Worm (Caenorhabditis elegans): ENCODE results near the gene chil-16.

The chil-16 gene

DNA sequence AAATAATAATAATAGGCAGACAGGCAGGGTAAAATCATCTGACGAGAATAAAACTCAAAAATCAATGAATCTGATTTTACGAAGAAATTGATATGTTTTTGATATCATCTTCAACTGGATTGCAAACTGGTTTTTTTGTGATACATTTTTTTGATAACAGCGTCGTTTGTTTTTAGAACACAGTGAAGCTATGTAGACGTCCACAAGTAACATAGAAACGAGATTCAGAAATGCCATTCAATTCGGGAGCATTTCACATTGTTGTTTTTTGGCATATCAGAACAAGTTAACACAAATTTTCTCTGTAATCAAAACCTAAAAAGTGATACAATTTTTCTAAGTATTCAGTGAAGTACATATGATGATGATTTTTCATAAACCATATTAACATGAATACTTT is 3.5 kb downstream of the chil-16 start, which contains the start of gene chil-13:
Gene chil-13, minus strand, starts transcription at position 101 of the 400 bp plus-strand sequence.
- TF ChIP-seq nhr-237 (tag; optimal IDR thresholded peaks at IDR 0.05) (no peak), fkh-2 (tag; optimal IDR thresholded peaks at IDR 0.05) (no peak), ZK546.5 (tag; optimal IDR thresholded peaks at IDR 0.05) (no peak), ztf-11 (tag; optimal IDR thresholded peaks at IDR 0.05) (no peak), ama-1 (optimal IDR thresholded peaks at IDR 0.05) (no peak), zag-1 (tag; optimal IDR thresholded peaks at IDR 0.05) (no peak), aly-2 (tag; optimal IDR thresholded peaks at IDR 0.05) (no peak), tbx-2 (tag; optimal IDR thresholded peaks at IDR 0.05) (no peak), mdl-1 (tag; optimal IDR thresholded peaks at IDR 0.05) (no peak), ceh-16 (tag; optimal IDR thresholded peaks at IDR 0.05) (no peak), eor-1 (tag; optimal IDR thresholded peaks at IDR 0.05) (no peak)

DNA sequence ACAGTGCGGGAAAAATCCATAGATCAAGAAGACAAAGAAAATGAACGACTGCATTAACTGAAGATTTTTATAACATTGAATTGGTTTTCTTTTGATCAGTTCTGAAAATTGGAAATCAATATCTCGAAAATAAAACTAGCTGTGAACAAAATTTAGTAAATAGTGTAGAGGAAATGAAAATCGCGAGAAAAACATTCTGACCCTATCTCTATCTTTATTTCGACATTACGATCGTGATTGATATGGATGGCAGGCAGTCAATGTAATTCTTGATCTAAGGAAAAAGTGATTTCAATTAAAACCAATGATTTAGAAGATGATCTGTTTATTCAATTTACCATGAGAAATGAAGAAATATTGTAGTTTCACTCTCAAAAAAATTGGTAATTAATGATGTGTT is 5.7 kb downstream of the chil-16 start, which contains the start of gene kin-16:
Gene kin-16, minus strand, starts transcription at position 101 of the 400 bp plus-strand sequence.
- TF ChIP-seq mml-1 (tag; optimal IDR thresholded peaks at IDR 0.05) (no peak), eor-1 (tag; optimal IDR thresholded peaks at IDR 0.05) (no peak), nhr-23 (tag; optimal IDR thresholded peaks at IDR 0.05) (no peak), daf-12 (tag; optimal IDR thresholded peaks at IDR 0.05) (no peak), nhr-76 (tag; optimal IDR thresholded peaks at IDR 0.05) (no peak), elt-2 (tag; optimal IDR thresholded peaks at IDR 0.05) (no peak), elt-1 (tag; optimal IDR thresholded peaks at IDR 0.05) (no peak), ceh-28 (tag; optimal IDR thresholded peaks at IDR 0.05) (no peak), ZK546.5 (tag; optimal IDR thresholded peaks at IDR 0.05) (no peak), ztf-11 (tag; optimal IDR thresholded peaks at IDR 0.05) (no peak)

DNA sequence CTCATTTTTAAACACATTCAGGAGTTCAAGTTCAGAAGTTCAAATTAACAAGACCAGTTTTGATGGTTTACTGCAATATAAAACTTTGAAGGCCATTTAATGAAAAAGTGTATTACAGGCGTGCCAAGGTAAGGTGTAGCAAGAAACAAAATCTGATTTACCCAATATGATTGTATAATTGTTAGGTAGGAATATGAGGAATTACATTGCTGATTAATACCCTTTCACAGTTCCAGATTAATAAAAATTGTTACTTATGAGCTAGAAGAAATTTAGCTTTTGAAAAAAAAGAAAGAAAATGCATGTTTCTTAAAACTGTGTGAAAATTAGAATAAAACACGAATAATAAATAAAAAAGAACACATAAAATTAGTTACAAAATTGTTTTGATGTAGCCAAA is 8.1 kb downstream of the chil-16 start, which contains the start of gene kin-15:
Gene kin-15, minus strand, starts transcription at position 101 of the 400 bp plus-strand sequence.
- TF ChIP-seq R02D3.7 (tag; optimal IDR thresholded peaks at IDR 0.05): no peak
- no peak for TF ChIP-seq ceh-28 (tag; optimal IDR thresholded peaks at IDR 0.05)
- TF ChIP-seq nhr-11 (tag; optimal IDR thresholded peaks at IDR 0.05): no peak
- TF ChIP-seq fos-1 (tag; optimal IDR thresholded peaks at IDR 0.05): no peak
- TF ChIP-seq fkh-10 (GFP tag; optimal IDR thresholded peaks at IDR 0.05): no peak
- no peak for TF ChIP-seq fkh-2 (tag; optimal IDR thresholded peaks at IDR 0.05)
- no peak for TF ChIP-seq nhr-67 (tag; optimal IDR thresholded peaks at IDR 0.05)
- no peak for TF ChIP-seq nhr-76 (tag; optimal IDR thresholded peaks at IDR 0.05)
- no peak for TF ChIP-seq egl-27 (tag; optimal IDR thresholded peaks at IDR 0.05)
- TF ChIP-seq mml-1 (tag; optimal IDR thresholded peaks at IDR 0.05): no peak
- no peak for TF ChIP-seq unc-62 (GFP tag; optimal IDR thresholded peaks at IDR 0.05)
- no peak for TF ChIP-seq elt-1 (tag; optimal IDR thresholded peaks at IDR 0.05)
- TF ChIP-seq sea-2 (GFP tag; optimal IDR thresholded peaks at IDR 0.05): no peak
- TF ChIP-seq hmg-11 (tag; optimal IDR thresholded peaks at IDR 0.05): no peak

DNA sequence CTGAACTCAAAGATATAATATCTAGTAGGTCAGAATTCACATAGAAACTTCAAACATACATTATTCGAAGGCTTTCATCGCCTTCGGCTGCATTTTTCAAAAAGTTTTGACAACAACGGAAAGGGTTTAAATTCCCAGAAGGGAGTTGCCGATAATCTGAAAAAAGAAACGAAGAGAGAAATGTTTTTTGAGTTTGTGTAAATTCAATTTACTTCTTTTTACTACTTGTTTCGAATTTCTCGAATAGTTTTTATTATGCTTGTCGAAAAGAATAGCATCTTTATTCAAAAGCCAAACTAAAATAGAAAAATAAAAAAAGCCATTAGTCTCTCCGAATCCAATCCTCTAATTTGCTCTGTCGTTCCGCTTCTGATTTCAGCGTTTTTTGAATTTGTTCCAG is 10.6 kb downstream of the chil-16 start:
- peak; percentile 75 for TF ChIP-seq fkh-10 (GFP tag; optimal IDR thresholded peaks at IDR 0.05)
- no peak for TF ChIP-seq ztf-4 (tag; optimal IDR thresholded peaks at IDR 0.05)

DNA sequence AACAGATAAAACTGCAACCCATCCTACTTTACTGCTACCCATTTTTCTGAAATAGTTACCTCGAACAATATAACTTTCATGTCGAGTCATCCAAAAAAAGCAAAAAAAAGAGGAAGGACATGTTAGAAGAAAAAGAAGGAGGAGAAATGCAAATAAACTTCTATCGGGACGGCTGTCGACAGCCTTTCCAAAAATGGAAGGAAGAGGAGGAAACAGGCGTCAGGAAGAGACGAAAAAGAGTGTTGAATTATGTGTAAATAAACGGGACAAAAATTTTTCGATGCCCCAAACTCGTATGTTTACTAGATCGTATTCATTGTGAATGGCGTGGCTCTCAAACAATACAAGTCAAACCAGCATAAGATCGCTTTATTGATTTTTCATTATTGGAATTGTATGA is 14.1 kb downstream of the chil-16 start, which contains the start of gene M176.5:
Gene M176.5, minus strand, starts transcription at position 101 of the 400 bp plus-strand sequence.
- peak; percentile 5 for TF ChIP-seq hmg-11 (tag; optimal IDR thresholded peaks at IDR 0.05)
- TF ChIP-seq ceh-82 (tag; optimal IDR thresholded peaks at IDR 0.05): no peak
- peak; percentile 78 for TF ChIP-seq pha-4 (tag; optimal IDR thresholded peaks at IDR 0.05)

DNA sequence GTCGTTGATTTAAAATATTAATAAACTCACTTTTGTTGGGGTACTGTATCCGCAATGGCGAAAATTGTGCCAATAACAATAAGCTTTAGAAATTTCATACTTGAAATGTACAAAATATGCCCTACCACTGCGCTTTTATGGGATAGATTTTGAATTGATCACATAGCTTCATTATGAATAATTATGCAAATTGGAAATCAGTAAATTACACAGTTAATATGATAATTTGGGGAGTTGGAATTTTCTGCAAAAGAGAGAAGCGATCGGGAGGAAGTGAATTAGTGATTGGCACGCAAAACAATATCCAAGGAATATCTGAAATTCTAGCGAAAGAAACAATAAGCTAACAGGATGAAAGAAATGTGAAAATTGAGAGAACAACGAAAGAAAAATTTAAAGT is 15.7 kb downstream of the chil-16 start, which contains the start of gene M176.10:
Gene M176.10, minus strand, starts transcription at position 101 of the 400 bp plus-strand sequence.
- TF ChIP-seq lin-15B (tag; optimal IDR thresholded peaks at IDR 0.05) (no peak), snpc-4 (tag; optimal IDR thresholded peaks at IDR 0.05) (no peak), pha-4 (tag; optimal IDR thresholded peaks at IDR 0.05) (no peak), nhr-11 (tag; optimal IDR thresholded peaks at IDR 0.05) (no peak), egl-27 (tag; optimal IDR thresholded peaks at IDR 0.05) (no peak)

DNA sequence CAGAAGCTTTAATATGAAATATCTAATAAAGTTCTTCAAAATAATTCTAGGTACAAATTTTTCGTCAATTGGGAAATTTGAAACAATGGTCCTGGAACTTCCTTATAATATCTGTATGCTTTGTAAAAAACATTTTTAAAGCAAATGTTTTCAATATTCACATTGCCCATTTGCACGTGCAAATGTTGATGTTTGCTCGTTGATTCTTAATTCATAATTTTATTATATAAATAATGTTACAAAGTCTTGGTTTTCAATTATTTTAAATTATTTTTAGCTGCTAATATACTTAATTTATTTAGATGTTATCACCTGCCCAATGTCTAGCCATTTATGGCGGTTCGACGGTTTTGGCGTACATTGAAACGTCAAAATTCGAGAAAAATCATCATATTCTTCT is 19.8 kb downstream of the chil-16 start, which contains the start of gene M176.11:
Gene M176.11, plus strand, starts transcription at position 301 of the 400 bp plus-strand sequence.
- TF ChIP-seq zag-1 (tag; optimal IDR thresholded peaks at IDR 0.05) (no peak), ceh-28 (tag; optimal IDR thresholded peaks at IDR 0.05) (no peak), nhr-77 (tag; optimal IDR thresholded peaks at IDR 0.05) (no peak), nhr-76 (tag; optimal IDR thresholded peaks at IDR 0.05) (no peak), fkh-2 (tag; optimal IDR thresholded peaks at IDR 0.05) (no peak), mdl-1 (tag; optimal IDR thresholded peaks at IDR 0.05) (no peak), ztf-11 (tag; optimal IDR thresholded peaks at IDR 0.05) (no peak), ceh-16 (tag; optimal IDR thresholded peaks at IDR 0.05) (no peak), nhr-237 (tag; optimal IDR thresholded peaks at IDR 0.05) (no peak), nhr-12 (tag; optimal IDR thresholded peaks at IDR 0.05) (no peak), jun-1 (tag; optimal IDR thresholded peaks at IDR 0.05) (no peak), nhr-25 (tag; optimal IDR thresholded peaks at IDR 0.05) (no peak), egl-27 (tag; optimal IDR thresholded peaks at IDR 0.05) (no peak), fos-1 (tag; optimal IDR thresholded peaks at IDR 0.05) (no peak)

All from whole organism, L3 larva.